Fruit fly (Drosophila melanogaster) whole organism: ENCODE measurements around the gene CG15408.
A peak's percentile ranks its signal among the peaks of the same experiment; 100 is the strongest.

Source experiments
- CG8478 ChIP-seq: fragments of >200 bp; optimal IDR thresholded peaks from 2 replicates; lab custom pipeline; 2018; ENCODE audit warnings: inconsistent platforms
- Dll ChIP-seq: fragments of >200 bp; optimal IDR thresholded peaks from 2 replicates; lab custom pipeline; 2017
- EcR ChIP-seq, 2 experiments: fragments of >200 bp; optimal IDR thresholded peaks; 2 replicates each; lab custom pipeline; 2017; ENCODE audit warnings: missing biosample characterization in 2 of 2, missing genetic modification characterization in 2 of 2, missing genetic modification reagents in 2 of 2
- pan ChIP-seq: fragments of >200 bp; optimal IDR thresholded peaks from 2 replicates; lab custom pipeline; 2017
- psq ChIP-seq: fragments of >200 bp; optimal IDR thresholded peaks from 2 replicates; lab custom pipeline; 2017
- usp ChIP-seq: fragments of >200 bp; optimal IDR thresholded peaks from 2 replicates; lab custom pipeline; 2017; ENCODE audit warnings: missing biosample characterization, missing genetic modification characterization, mixed read lengths

CG15408 gene

DNA sequence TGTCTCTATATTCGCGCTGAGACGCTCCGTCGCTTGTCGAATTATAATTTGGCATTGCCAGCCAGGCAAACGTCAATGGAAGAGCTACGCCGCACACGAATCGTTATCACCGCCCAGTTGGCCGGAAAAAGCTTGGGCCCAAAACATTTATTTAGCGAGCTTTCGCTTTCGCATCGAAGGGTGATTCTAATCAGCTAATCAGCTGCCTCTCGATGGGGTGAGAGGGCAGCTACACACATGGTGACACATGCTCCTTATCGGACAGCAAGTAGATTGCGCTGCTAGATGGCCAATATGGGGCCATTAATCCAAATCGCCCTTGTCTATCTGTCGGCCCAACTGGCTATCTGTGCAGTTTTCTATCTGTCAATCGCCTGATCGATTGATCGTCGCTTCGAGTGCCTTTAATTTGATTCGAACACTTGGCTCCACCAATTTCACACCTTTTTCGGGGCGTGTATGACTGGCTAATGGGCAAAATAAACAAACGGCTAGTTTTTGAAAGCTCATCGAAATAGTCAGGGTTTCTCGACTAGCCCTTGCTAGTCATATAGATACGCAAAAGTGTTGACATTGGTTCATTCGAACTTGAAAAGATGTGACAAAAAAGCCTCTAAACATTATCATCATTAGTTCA lies 33.5 kb downstream of the CG15408 start:
- TF ChIP-seq Dll (lab: Kevin White, UChicago) (no peak), EcR (GFP tag; optimal IDR thresholded peaks at IDR 0.05; lab: Kevin White, UChicago) (no peak), pan (lab: Kevin White, UChicago) (no peak), CG8478 (lab: Kevin White, UChicago) (no peak), usp (GFP tag; lab: Kevin White, UChicago) (no peak), psq (lab: Kevin White, UChicago) (no peak)

DNA sequence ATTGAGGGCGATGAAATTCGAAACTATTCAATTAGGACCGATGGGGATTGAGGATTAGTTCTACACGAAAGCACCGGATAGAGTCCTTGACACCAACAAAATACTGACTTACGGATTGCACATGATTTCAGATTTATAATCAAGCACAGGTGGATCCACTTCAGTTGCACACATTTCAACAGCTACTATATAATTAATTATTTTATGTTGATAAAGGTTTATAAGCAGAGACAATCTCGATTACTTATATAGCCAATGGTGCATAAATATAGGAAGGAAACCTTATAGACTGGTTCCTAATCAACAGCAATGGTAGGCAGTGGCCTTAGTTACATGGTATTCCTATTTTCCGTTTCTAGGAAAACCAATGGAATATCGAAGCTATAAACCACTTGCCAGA lies 35.8 kb downstream of the CG15408 start:
- TF ChIP-seq CG8478 (lab: Kevin White, UChicago) (no peak), psq (lab: Kevin White, UChicago) (no peak), usp (GFP tag; lab: Kevin White, UChicago) (no peak), Dll (lab: Kevin White, UChicago) (no peak), pan (lab: Kevin White, UChicago) (no peak), EcR (GFP tag; optimal IDR thresholded peaks at IDR 0.05; lab: Kevin White, UChicago) (no peak)

DNA sequence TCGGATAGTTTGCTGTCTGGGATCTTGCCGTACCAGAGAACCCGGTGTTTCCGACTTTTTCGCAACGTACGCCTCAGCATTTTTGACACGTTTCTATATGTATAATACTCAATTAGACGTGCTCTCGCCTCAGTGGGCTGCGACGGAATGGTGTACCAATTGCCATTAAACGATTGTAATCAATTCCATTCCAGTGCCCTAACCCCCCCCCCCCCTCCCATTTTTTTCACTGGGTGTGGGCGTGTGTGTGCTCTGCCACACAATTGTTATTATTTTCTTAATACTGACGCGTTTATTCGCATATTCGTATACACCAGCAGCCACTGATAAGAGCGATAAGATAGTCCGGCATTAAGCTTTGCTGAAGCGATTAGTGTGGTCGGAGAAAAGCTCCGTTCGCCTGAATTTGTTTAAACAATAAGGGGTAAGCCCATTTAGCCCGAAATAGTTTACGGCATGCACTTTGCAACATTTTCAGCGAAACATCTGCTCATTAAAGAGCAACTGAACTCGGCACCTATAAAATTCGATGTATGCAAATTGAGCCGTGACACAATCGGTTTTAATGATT lies 36.6 kb downstream of the CG15408 start:
- no peak for TF ChIP-seq EcR (GFP tag; optimal IDR thresholded peaks at IDR 0.05; lab: Kevin White, UChicago)
- TF ChIP-seq CG8478 (lab: Kevin White, UChicago) = no peak
- no peak for TF ChIP-seq pan (lab: Kevin White, UChicago)
- no peak for TF ChIP-seq usp (GFP tag; lab: Kevin White, UChicago)
- no peak for TF ChIP-seq psq (lab: Kevin White, UChicago)
- no peak for TF ChIP-seq Dll (lab: Kevin White, UChicago)

DNA sequence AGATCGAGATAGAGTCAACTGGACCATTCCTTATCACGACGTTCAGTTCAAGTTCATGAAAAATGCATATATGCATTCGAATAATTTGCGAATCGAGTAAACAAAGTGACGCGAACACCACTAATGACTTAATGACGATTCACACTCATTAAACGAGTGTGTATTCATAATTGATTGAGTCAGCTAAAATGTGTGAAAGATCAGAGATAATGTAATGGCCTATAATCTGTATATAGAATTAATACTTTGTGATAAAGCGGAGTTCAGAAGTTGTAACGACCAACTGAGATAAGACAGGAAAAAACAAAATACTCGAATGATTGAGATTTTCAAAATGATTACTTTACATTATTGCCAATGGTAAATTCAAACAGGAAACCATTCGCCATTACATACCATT lies 37.2 kb downstream of the CG15408 start:
- TF ChIP-seq CG8478 (lab: Kevin White, UChicago) (no peak), psq (lab: Kevin White, UChicago) (no peak), EcR (GFP tag; optimal IDR thresholded peaks at IDR 0.05; lab: Kevin White, UChicago) (no peak), Dll (lab: Kevin White, UChicago) (no peak), usp (GFP tag; lab: Kevin White, UChicago) (no peak), pan (lab: Kevin White, UChicago) (no peak)

DNA sequence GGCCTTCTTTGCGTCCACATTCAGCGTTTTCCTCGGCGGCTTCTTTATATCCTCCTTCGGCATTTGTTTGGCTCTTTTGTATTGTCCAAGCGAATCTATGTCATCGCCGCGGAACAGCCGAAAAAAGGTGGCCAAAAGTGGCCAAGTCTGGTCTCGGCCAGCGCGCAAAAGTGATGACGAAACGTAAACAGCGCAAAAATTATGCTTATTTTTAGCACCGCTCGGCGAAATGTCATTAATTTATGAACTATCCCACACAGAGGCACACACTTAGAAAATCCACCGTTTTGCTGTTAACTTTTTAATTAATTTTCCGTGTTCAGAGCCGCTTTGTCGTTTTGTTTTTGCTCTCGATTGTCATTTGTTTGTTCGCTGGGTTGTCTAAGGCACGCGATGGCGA lies 38.3 kb downstream of the CG15408 start:
- TF ChIP-seq Dll (lab: Kevin White, UChicago) = no peak
- no peak for TF ChIP-seq pan (lab: Kevin White, UChicago)
- no peak for TF ChIP-seq CG8478 (lab: Kevin White, UChicago)
- TF ChIP-seq EcR (GFP tag; optimal IDR thresholded peaks at IDR 0.05; lab: Kevin White, UChicago) = no peak
- TF ChIP-seq psq (lab: Kevin White, UChicago) = no peak
- no peak for TF ChIP-seq usp (GFP tag; lab: Kevin White, UChicago)

DNA sequence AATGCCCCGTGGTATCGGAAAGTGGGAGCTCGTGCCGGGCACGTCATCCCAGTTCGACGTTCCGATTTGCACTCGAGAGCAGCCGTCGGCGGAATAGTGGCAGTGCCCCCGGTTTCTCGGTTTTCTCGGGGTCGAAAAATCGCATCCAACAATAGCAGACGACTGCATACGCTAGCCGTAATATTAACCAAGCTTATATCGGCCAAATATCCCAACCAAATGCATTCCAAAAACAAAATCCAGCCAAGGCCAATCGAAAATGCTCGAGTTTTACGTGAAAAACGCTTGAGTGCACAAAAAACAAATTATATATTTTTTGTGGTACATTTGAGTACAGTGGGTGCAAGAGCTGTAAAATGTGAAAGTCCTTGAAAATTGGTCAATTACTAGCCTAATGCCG lies 38.7 kb downstream of the CG15408 start:
- TF ChIP-seq CG8478 (lab: Kevin White, UChicago) = no peak
- TF ChIP-seq psq (lab: Kevin White, UChicago) = no peak
- no peak for TF ChIP-seq Dll (lab: Kevin White, UChicago)
- no peak for TF ChIP-seq EcR (GFP tag; optimal IDR thresholded peaks at IDR 0.05; lab: Kevin White, UChicago)
- TF ChIP-seq usp (GFP tag; lab: Kevin White, UChicago) = no peak
- no peak for TF ChIP-seq pan (lab: Kevin White, UChicago)

DNA sequence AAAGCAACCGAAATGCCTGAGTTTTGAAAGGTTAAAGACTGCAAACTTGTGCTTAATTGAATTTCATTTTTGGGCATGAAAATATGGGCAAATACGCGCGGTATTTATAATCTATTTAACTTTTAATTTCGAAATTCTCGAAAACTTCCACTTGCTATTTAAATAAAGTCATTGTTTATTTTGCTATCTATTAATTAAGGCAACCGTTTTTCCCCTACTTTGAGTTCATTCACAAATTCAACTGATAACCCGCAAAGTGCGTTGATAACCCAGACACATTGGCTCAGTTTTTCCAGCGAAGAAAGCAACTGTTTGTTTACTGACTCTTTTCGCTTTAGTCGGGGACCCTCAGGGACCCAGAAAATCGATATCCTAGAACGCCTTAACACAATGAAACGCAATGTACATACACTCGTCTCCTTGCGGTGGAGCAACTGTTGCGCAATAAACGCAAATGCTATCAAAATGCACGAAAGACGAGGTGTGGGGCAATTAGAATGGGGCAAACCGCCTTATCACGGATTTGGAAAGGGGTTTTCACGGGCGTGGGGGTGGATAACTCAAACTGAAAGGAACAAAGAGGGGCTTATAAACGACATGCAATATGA lies 39.3 kb downstream of the CG15408 start:
- TF ChIP-seq pan (lab: Kevin White, UChicago) (no peak), CG8478 (lab: Kevin White, UChicago) (no peak), usp (GFP tag; lab: Kevin White, UChicago) (no peak), psq (lab: Kevin White, UChicago) (no peak), EcR (GFP tag; optimal IDR thresholded peaks at IDR 0.05; lab: Kevin White, UChicago) (peak in 1 of 2 experiments; percentile 9), Dll (lab: Kevin White, UChicago) (no peak)

DNA sequence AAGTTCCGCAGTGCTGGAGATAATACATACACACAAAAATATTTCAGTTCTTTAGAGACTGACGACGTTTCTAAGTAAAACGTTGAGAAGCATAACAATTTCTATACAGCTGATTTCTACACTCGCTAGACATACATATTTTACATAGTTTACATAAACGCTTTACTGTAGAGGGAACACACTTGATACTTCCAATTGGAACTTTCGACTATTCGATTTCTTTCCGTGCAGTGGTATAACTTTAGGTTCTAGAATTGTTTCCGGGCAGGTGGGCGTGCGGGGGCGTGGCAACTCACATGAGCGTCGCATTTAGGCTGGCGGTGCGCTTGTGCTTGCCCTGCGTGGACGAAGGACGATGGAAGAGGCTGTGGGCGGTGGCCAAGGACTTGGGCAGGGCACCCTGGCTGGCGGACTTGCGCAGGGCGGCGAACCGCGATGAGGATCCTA lies 39.9 kb downstream of the CG15408 start:
- TF ChIP-seq psq (lab: Kevin White, UChicago) = no peak
- TF ChIP-seq usp (GFP tag; lab: Kevin White, UChicago) = no peak
- no peak for TF ChIP-seq pan (lab: Kevin White, UChicago)
- no peak for TF ChIP-seq EcR (GFP tag; optimal IDR thresholded peaks at IDR 0.05; lab: Kevin White, UChicago)
- TF ChIP-seq Dll (lab: Kevin White, UChicago) = no peak
- TF ChIP-seq CG8478 (lab: Kevin White, UChicago) = no peak

DNA sequence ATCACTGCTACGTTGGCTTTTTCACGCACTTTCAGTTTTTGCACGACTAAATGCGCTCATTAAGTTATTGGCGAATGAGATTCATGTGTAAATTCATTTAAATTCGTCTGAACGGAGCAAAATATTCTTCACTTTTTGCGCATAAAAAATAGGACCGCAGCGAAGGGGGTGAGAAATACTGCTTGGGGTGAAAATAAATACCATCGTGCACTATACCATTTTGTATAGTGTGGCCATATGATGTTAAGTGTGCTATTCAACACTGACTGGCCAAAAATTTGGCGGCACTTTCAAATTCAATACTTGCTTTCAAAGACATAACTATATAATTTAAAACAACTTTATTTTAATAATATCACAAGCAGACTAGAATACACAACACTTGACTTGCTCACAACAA lies 40.6 kb downstream of the CG15408 start, which contains the start of gene GramD1B:
GramD1B (minus strand) TSS at position 131 of the 400 bp plus-strand sequence.
- TF ChIP-seq Dll (lab: Kevin White, UChicago) (no peak), CG8478 (lab: Kevin White, UChicago) (no peak), psq (lab: Kevin White, UChicago) (no peak), usp (GFP tag; lab: Kevin White, UChicago) (no peak), EcR (GFP tag; optimal IDR thresholded peaks at IDR 0.05; lab: Kevin White, UChicago) (no peak), pan (lab: Kevin White, UChicago) (no peak)

DNA sequence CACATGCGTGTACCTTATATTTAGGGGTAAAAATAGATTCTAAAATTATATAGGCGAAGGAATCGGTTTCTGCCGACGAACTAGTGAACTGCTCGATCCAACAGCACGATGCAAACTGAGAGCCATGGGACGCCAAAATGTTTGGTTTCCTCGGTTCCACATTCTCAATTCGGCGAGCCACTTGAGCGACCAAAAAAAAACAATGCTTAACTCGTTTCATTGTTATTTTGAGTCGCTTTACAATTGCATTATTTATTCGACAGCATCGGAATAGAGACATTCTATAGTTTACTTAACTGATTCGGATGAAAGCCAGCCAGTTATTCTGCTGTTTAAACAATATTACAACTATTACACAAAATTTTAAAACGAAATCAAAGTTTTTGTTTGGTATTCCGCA lies 43.0 kb downstream of the CG15408 start, which contains the start of gene CG15412:
CG15412 (minus strand) TSS at position 101 of the 400 bp plus-strand sequence.
- TF ChIP-seq pan (lab: Kevin White, UChicago) (no peak), EcR (GFP tag; optimal IDR thresholded peaks at IDR 0.05; lab: Kevin White, UChicago) (no peak), psq (lab: Kevin White, UChicago) (no peak), Dll (lab: Kevin White, UChicago) (no peak), CG8478 (lab: Kevin White, UChicago) (no peak), usp (GFP tag; lab: Kevin White, UChicago) (no peak)
